Worm (Caenorhabditis elegans) whole organism, mixed stage, embryonic: Measurements from ENCODE around the gene wrt-4.

Experiments used
- ceh-39 ChIP-seq: fragments of 150-350 bp; optimal IDR thresholded peaks from 2 replicates; lab custom pipeline; 2014; ENCODE audit warnings: missing biosample characterization, missing genetic modification characterization
- ces-1 ChIP-seq: fragments of 150-350 bp; optimal IDR thresholded peaks from 2 replicates; lab custom pipeline; 2014; ENCODE audit warnings: missing biosample characterization, missing genetic modification reagents, missing genetic modification characterization
- elt-3 ChIP-seq: fragments of 150-350 bp; optimal IDR thresholded peaks from 2 replicates; lab custom pipeline; 2014; ENCODE audit warnings: missing biosample characterization, missing genetic modification characterization
- hlh-1 ChIP-seq: fragments of 150-350 bp; optimal IDR thresholded peaks from 2 replicates; lab custom pipeline; 2014; ENCODE audit warnings: missing biosample characterization, missing genetic modification reagents, missing genetic modification characterization
- lin-13 ChIP-seq: fragments of 150-350 bp; optimal IDR thresholded peaks from 2 replicates; lab custom pipeline; 2014; ENCODE audit warnings: missing biosample characterization, missing genetic modification characterization
- lsy-2 ChIP-seq: fragments of 150-350 bp; optimal IDR thresholded peaks from 2 replicates; lab custom pipeline; 2014; ENCODE audit warnings: missing biosample characterization, missing genetic modification characterization
- mab-5 ChIP-seq: fragments of 150-350 bp; optimal IDR thresholded peaks from 2 replicates; lab custom pipeline; 2014; ENCODE audit warnings: missing biosample characterization, missing genetic modification characterization
- mls-2 ChIP-seq: sonication (generic microtip); optimal IDR thresholded peaks from 2 replicates; lab custom pipeline; 2016; ENCODE audit warnings: mild to moderate bottlenecking, missing genetic modification characterization, moderate library complexity, missing compliant biosample characterization
- nhr-237 ChIP-seq: fragments of 150-350 bp; optimal IDR thresholded peaks from 2 replicates; lab custom pipeline; 2014; ENCODE audit warnings: missing biosample characterization, missing genetic modification characterization
- nhr-28 ChIP-seq: fragments of 150-350 bp; optimal IDR thresholded peaks from 2 replicates; lab custom pipeline; 2014; ENCODE audit warnings: missing biosample characterization, missing genetic modification characterization
- snpc-4 ChIP-seq: fragments of 150-350 bp; optimal IDR thresholded peaks from 2 replicates; lab custom pipeline; 2014; ENCODE audit warnings: missing biosample characterization, missing genetic modification characterization
- tbx-8 ChIP-seq: fragments of 200-800 bp; sonication (Bioruptor generic); optimal IDR thresholded peaks from 2 replicates; lab custom pipeline; 2018; ENCODE audit warnings: mild to moderate bottlenecking, missing genetic modification characterization, moderate library complexity, missing compliant biosample characterization
- unc-39 ChIP-seq: fragments of 150-350 bp; optimal IDR thresholded peaks from 2 replicates; lab custom pipeline; 2014; ENCODE audit warnings: missing biosample characterization, missing genetic modification characterization
- unc-62 ChIP-seq: fragments of 150-350 bp; optimal IDR thresholded peaks from 2 replicates; lab custom pipeline; 2014; ENCODE audit warnings: missing biosample characterization, missing genetic modification reagents, missing genetic modification characterization

ce11 chrX:15746705-15747104 lies 10.4 kb downstream of the wrt-4 start, which contains the start of gene srxa-9:
- TF ChIP-seq ceh-39 (tag; lab: Kevin White, UChicago): no peak
- TF ChIP-seq unc-62 (GFP tag; lab: Kevin White, UChicago): no peak
- no peak for TF ChIP-seq nhr-28
- no peak for TF ChIP-seq lin-13 (tag; lab: Kevin White, UChicago)
- TF ChIP-seq unc-39 (tag; lab: Kevin White, UChicago): no peak
- TF ChIP-seq tbx-8 (GFP tag; lab: Kevin White, UChicago): no peak
- TF ChIP-seq ces-1: no peak
- TF ChIP-seq hlh-1 (tag; lab: Kevin White, UChicago): no peak
- no peak for TF ChIP-seq mab-5 (tag; lab: Kevin White, UChicago)
- no peak for TF ChIP-seq elt-3 (tag; lab: Kevin White, UChicago)
- TF ChIP-seq mls-2 (tag; lab: Kevin White, UChicago): no peak
- TF ChIP-seq lsy-2 (tag; lab: Kevin White, UChicago): no peak
- TF ChIP-seq snpc-4: no peak
- TF ChIP-seq nhr-237 (tag; lab: Kevin White, UChicago): no peak
